Fruit fly (Drosophila melanogaster) whole organism, embryonic: Measurements from ENCODE around the gene CG7367.

Experiments
- Blimp-1 ChIP-seq: fragments of 200-800 bp; sonication (Bioruptor generic); optimal IDR thresholded peaks from 3 replicates; lab custom pipeline; 2018; ENCODE audit warnings: missing biosample characterization, missing genetic modification characterization, mild to moderate bottlenecking, moderate library complexity, missing genetic modification reagents
- CG10979 ChIP-seq: fragments of 200-800 bp; sonication (Bioruptor generic); optimal IDR thresholded peaks from 2 replicates; lab custom pipeline; 2018; ENCODE audit warnings: missing biosample characterization, mild to moderate bottlenecking, missing genetic modification characterization, moderate library complexity
- CG11696 ChIP-seq: fragments of 200-800 bp; sonication (Bioruptor generic); IDR thresholded peaks from 2 replicates; pipeline ENCODE4 v1.3.6; 2022; ENCODE audit warnings: missing biosample characterization, missing genetic modification characterization
- CG12155 ChIP-seq: fragments of 200-800 bp; sonication (Bioruptor generic); optimal IDR thresholded peaks from 3 replicates; lab custom pipeline; 2016; ENCODE audit warnings: missing biosample characterization, missing genetic modification characterization
- CG12219 ChIP-seq: fragments of 200-800 bp; sonication (Bioruptor generic); optimal IDR thresholded peaks from 3 replicates; lab custom pipeline; 2018; ENCODE audit warnings: missing biosample characterization, mild to moderate bottlenecking, missing genetic modification characterization
- CG12744 ChIP-seq: fragments of 200-800 bp; sonication (Bioruptor generic); optimal IDR thresholded peaks from 2 replicates; lab custom pipeline; 2016; ENCODE audit warnings: missing biosample characterization, missing genetic modification characterization
- CG14965 ChIP-seq: fragments of 200-800 bp; sonication (Bioruptor generic); optimal IDR thresholded peaks from 2 replicates; lab custom pipeline; 2016; ENCODE audit warnings: missing biosample characterization, missing genetic modification characterization, borderline replicate concordance
- CG15269 ChIP-seq: fragments of 200-800 bp; sonication (Bioruptor generic); optimal IDR thresholded peaks from 2 replicates; lab custom pipeline; 2018; ENCODE audit warnings: missing biosample characterization, mild to moderate bottlenecking, missing genetic modification characterization, moderate library complexity
- CG15696 ChIP-seq: fragments of 200-800 bp; sonication (Bioruptor generic); optimal IDR thresholded peaks from 2 replicates; lab custom pipeline; 2019; ENCODE audit warnings: missing biosample characterization, mild to moderate bottlenecking, missing genetic modification characterization, moderate library complexity
- CG1603 ChIP-seq: fragments of 200-800 bp; sonication (Bioruptor generic); optimal IDR thresholded peaks from 2 replicates; lab custom pipeline; 2019; ENCODE audit warnings: missing biosample characterization, mild to moderate bottlenecking, missing genetic modification characterization, moderate library complexity
- CG17186 ChIP-seq: fragments of 200-800 bp; sonication (Bioruptor generic); optimal IDR thresholded peaks from 3 replicates; lab custom pipeline; 2017; ENCODE audit warnings: missing biosample characterization, missing genetic modification reagents, missing genetic modification characterization
- CG17359 ChIP-seq: fragments of 200-800 bp; sonication (Bioruptor generic); optimal IDR thresholded peaks from 3 replicates; lab custom pipeline; 2018; ENCODE audit warnings: missing biosample characterization, mild to moderate bottlenecking, missing genetic modification characterization, moderate library complexity
- CG1792 ChIP-seq: fragments of 200-800 bp; sonication (Bioruptor generic); optimal IDR thresholded peaks from 2 replicates; lab custom pipeline; 2016; ENCODE audit warnings: missing biosample characterization, missing genetic modification characterization
- CG30431 ChIP-seq: fragments of 200-800 bp; sonication (Bioruptor generic); optimal IDR thresholded peaks from 2 replicates; lab custom pipeline; 2017; ENCODE audit warnings: missing biosample characterization, missing genetic modification characterization
- CG31388 ChIP-seq: fragments of 200-800 bp; sonication (Bioruptor generic); optimal IDR thresholded peaks from 2 replicates; lab custom pipeline; 2016; ENCODE audit warnings: missing biosample characterization, missing genetic modification characterization
- CG33557 ChIP-seq: fragments of 200-800 bp; sonication (Bioruptor generic); optimal IDR thresholded peaks from 2 replicates; lab custom pipeline; 2019; ENCODE audit warnings: missing biosample characterization, mild to moderate bottlenecking, missing genetic modification characterization, moderate library complexity
- CG6175 ChIP-seq: fragments of 200-800 bp; sonication (Bioruptor generic); IDR thresholded peaks from 3 replicates; pipeline ENCODE4 v1.3.6; 2022; ENCODE audit warnings: missing biosample characterization, missing genetic modification characterization
- CG6272 ChIP-seq: fragments of 200-800 bp; sonication (Bioruptor generic); IDR thresholded peaks from 2 replicates; pipeline ENCODE4 v1.3.6; 2022; ENCODE audit warnings: missing biosample characterization, missing genetic modification characterization
- CG6654 ChIP-seq: fragments of 200-800 bp; sonication (Bioruptor generic); optimal IDR thresholded peaks from 2 replicates; lab custom pipeline; 2017; ENCODE audit warnings: missing biosample characterization, mild to moderate bottlenecking, missing genetic modification characterization
- CG8765 ChIP-seq: fragments of 200-800 bp; sonication (Bioruptor generic); IDR thresholded peaks from 2 replicates; pipeline ENCODE4 v1.3.6; 2022; ENCODE audit warnings: missing biosample characterization, missing genetic modification characterization
- CoRest ChIP-seq: fragments of 200-800 bp; sonication (Bioruptor generic); optimal IDR thresholded peaks from 3 replicates; lab custom pipeline; 2018; ENCODE audit warnings: missing biosample characterization, mild to moderate bottlenecking, missing genetic modification characterization, moderate library complexity
- D19B ChIP-seq: fragments of 200-800 bp; sonication (Bioruptor generic); optimal IDR thresholded peaks from 2 replicates; lab custom pipeline; 2017; ENCODE audit warnings: missing biosample characterization, mild to moderate bottlenecking, missing genetic modification characterization
- Dfd ChIP-seq, 2 experiments: fragments of >200 bp; optimal IDR thresholded peaks; 2 replicates each; lab custom pipeline; 2017; ENCODE audit warnings: missing biosample characterization in 2 of 2, missing genetic modification characterization in 2 of 2
- Dref ChIP-seq: fragments of 200-800 bp; sonication (Bioruptor generic); IDR thresholded peaks from 2 replicates; pipeline ENCODE4 v1.3.6; 2022; ENCODE audit warnings: missing biosample characterization, missing genetic modification characterization
- E2f2 ChIP-seq: fragments of 200-800 bp; sonication (Bioruptor generic); IDR thresholded peaks from 2 replicates; pipeline ENCODE4 v1.3.6; 2022; ENCODE audit warnings: missing biosample characterization, missing genetic modification characterization
- Fer1 ChIP-seq: fragments of 200-800 bp; sonication (Bioruptor generic); optimal IDR thresholded peaks from 2 replicates; lab custom pipeline; 2017; ENCODE audit warnings: missing biosample characterization, mild to moderate bottlenecking, missing genetic modification characterization
- Fer2 ChIP-seq: fragments of 200-800 bp; sonication (Bioruptor generic); optimal IDR thresholded peaks from 2 replicates; lab custom pipeline; 2018; ENCODE audit warnings: missing biosample characterization, mild to moderate bottlenecking, missing genetic modification characterization, moderate library complexity
- Lpt ChIP-seq: fragments of >200 bp; optimal IDR thresholded peaks from 2 replicates; lab custom pipeline; 2018; ENCODE audit warnings: missing biosample characterization, missing genetic modification characterization
- Mes4 ChIP-seq: fragments of 200-800 bp; sonication (Bioruptor generic); optimal IDR thresholded peaks from 2 replicates; lab custom pipeline; 2016; ENCODE audit warnings: missing biosample characterization, missing genetic modification characterization
- Neu2 ChIP-seq: fragments of 200-800 bp; sonication (Bioruptor generic); optimal IDR thresholded peaks from 3 replicates; lab custom pipeline; 2016; ENCODE audit warnings: missing biosample characterization, missing genetic modification characterization, borderline replicate concordance
- Scr ChIP-seq: fragments of 200-800 bp; sonication (Bioruptor generic); IDR thresholded peaks from 2 replicates; pipeline ENCODE4 v1.3.6; 2022; ENCODE audit warnings: missing biosample characterization, missing genetic modification characterization; ENCODE audit not compliant: partially characterized antibody
- Ssrp ChIP-seq: fragments of 200-800 bp; sonication (Bioruptor generic); optimal IDR thresholded peaks from 2 replicates; lab custom pipeline; 2018; ENCODE audit warnings: missing biosample characterization, mild to moderate bottlenecking, missing genetic modification characterization, moderate library complexity
- Vsx1 ChIP-seq: fragments of 200-800 bp; sonication (Bioruptor generic); optimal IDR thresholded peaks from 2 replicates; lab custom pipeline; 2017; ENCODE audit warnings: missing biosample characterization, mild to moderate bottlenecking, missing genetic modification characterization, missing genetic modification reagents
- YL-1 ChIP-seq: fragments of 200-800 bp; sonication (Bioruptor generic); optimal IDR thresholded peaks from 3 replicates; lab custom pipeline; 2017; ENCODE audit warnings: missing biosample characterization, mild to moderate bottlenecking, missing genetic modification characterization
- ab ChIP-seq: fragments of 200-800 bp; sonication (Bioruptor generic); optimal IDR thresholded peaks from 2 replicates; lab custom pipeline; 2016; ENCODE audit warnings: missing biosample characterization, missing genetic modification characterization
- ap ChIP-seq: fragments of 200-800 bp; sonication (Bioruptor generic); IDR thresholded peaks from 2 replicates; pipeline ENCODE4 v1.3.6; 2022; ENCODE audit warnings: missing biosample characterization, missing genetic modification characterization
- ash1 ChIP-seq: fragments of 200-800 bp; sonication (Bioruptor generic); optimal IDR thresholded peaks from 2 replicates; lab custom pipeline; 2018; ENCODE audit warnings: missing biosample characterization, mild to moderate bottlenecking, missing genetic modification characterization
- cwo ChIP-seq: fragments of 200-800 bp; sonication (Bioruptor generic); optimal IDR thresholded peaks from 3 replicates; lab custom pipeline; 2017; ENCODE audit warnings: missing biosample characterization, missing genetic modification characterization, mild to moderate bottlenecking, moderate library complexity, missing genetic modification reagents
- dimm ChIP-seq: fragments of 200-800 bp; sonication (Bioruptor generic); IDR thresholded peaks from 2 replicates; pipeline ENCODE4 v1.3.6; 2022; ENCODE audit warnings: missing biosample characterization, missing genetic modification characterization
- esg ChIP-seq: fragments of 200-800 bp; sonication (Bioruptor generic); conservative IDR thresholded peaks from 2 replicates; pipeline ENCODE4 v1.3.6; 2022; ENCODE audit warnings: missing biosample characterization, missing genetic modification characterization
- fru ChIP-seq: fragments of >200 bp; optimal IDR thresholded peaks from 2 replicates; lab custom pipeline; 2017
- h ChIP-seq: fragments of >200 bp; optimal IDR thresholded peaks from 2 replicates; lab custom pipeline; 2017
- lilli ChIP-seq: fragments of 200-800 bp; sonication (Bioruptor generic); optimal IDR thresholded peaks from 3 replicates; lab custom pipeline; 2016; ENCODE audit warnings: missing biosample characterization, missing genetic modification characterization
- onecut ChIP-seq: fragments of 200-800 bp; sonication (Bioruptor generic); IDR thresholded peaks from 2 replicates; pipeline ENCODE4 v1.3.6; 2022; ENCODE audit warnings: missing biosample characterization, missing genetic modification characterization
- phol ChIP-seq: fragments of 200-800 bp; sonication (Bioruptor generic); optimal IDR thresholded peaks from 3 replicates; lab custom pipeline; 2018; ENCODE audit warnings: missing biosample characterization, mild to moderate bottlenecking, missing genetic modification characterization, moderate library complexity
- repo ChIP-seq: fragments of 200-800 bp; sonication (Bioruptor generic); optimal IDR thresholded peaks from 2 replicates; lab custom pipeline; 2016; ENCODE audit warnings: missing biosample characterization, missing genetic modification characterization
- schlank ChIP-seq: fragments of 200-800 bp; sonication (Bioruptor generic); optimal IDR thresholded peaks from 2 replicates; lab custom pipeline; 2018; ENCODE audit warnings: missing biosample characterization, mild to moderate bottlenecking, missing genetic modification characterization
- sisA ChIP-seq: fragments of 200-800 bp; sonication (Bioruptor generic); IDR thresholded peaks from 2 replicates; pipeline ENCODE4 v1.3.6; 2022; ENCODE audit warnings: missing biosample characterization, missing genetic modification characterization
- ttk ChIP-seq: fragments of 200-800 bp; sonication (Bioruptor generic); IDR thresholded peaks from 2 replicates; pipeline ENCODE4 v2.1.2; 2022; ENCODE audit warnings: missing biosample characterization, missing genetic modification characterization
- z ChIP-seq: fragments of 200-800 bp; sonication (Bioruptor generic); IDR thresholded peaks from 3 replicates; pipeline ENCODE4 v1.3.6; 2022; ENCODE audit warnings: missing biosample characterization, missing genetic modification characterization

The CG7367 gene

DNA sequence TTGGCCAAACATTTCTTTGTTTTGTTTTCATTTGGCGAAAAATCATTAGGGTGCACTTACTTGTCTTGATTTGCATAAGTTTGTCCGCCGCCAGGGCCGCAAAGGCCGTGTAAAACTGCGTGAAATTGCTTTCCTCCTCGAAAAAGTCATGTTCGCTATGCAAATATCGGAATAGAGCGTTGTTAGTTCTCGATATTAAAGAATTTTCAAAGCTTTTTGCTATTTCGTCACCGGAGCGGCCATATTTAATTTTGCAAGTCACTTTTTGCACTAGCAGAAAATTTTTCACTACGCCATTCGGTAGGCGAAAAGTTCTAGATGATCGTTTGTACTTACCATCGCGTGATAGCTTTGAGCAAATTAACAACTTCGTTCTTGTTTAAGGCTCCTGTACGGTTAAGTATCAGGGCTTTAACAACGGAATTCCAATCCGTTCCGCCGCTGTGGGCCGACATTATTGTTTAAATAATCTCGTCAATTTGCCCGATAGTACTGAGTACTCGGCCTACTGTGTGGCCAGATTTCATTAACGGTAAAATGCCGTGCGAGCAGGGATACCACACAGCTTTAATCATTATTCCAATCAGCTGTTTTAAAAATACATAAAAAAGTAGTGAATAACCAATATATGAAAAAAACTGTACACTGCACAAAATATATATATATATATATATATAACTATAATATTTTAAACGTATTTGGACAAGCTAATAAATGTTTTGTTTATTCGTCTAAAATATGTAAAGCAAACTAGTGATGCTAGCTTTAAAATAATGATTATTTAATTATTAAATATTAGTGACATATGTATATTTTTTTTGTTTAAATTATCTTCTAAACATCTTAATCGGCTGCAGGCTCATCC is 31.8 kb upstream of the CG7367 start, which contains the start of gene poe (continued):
- TF ChIP-seq CG6272 (GFP tag; lab: Robert Waterston, UW) (no peak), Scr (no peak), Lpt (GFP tag; lab: Kevin White, UChicago) (no peak), phol (tag; lab: Kevin White, UChicago) (peak; percentile 53), dimm (no peak), CG14965 (GFP tag; lab: Kevin White, UChicago) (no peak), CG8765 (GFP tag; lab: Robert Waterston, UW) (no peak), Blimp-1 (GFP tag; lab: Kevin White, UChicago) (no peak), Mes4 (no peak), ttk (GFP tag; lab: Robert Waterston, UW) (peak; percentile 61; the same call in 1 of the 2 replicates), h (lab: Kevin White, UChicago) (no peak), CG15269 (no peak), CG33557 (GFP tag; lab: Kevin White, UChicago) (no peak), CG17359 (tag; lab: Kevin White, UChicago) (peak; percentile 56), z (GFP tag; lab: Robert Waterston, UW) (no peak), Neu2 (GFP tag; lab: Kevin White, UChicago) (no peak), cwo (peak; percentile 38), ash1 (no peak), Ssrp (tag; lab: Kevin White, UChicago) (no peak), CG6175 (GFP tag; lab: Robert Waterston, UW) (no peak), CoRest (tag; lab: Kevin White, UChicago) (peak; percentile 40), lilli (GFP tag; lab: Kevin White, UChicago) (no peak), CG1792 (GFP tag; lab: Kevin White, UChicago) (no peak), schlank (no peak), ab (GFP tag; lab: Kevin White, UChicago) (no peak), CG11696 (0 out of 2 replicates have a peak, but pooled peaks have one; percentile 12), ap (GFP tag; lab: Robert Waterston, UW) (no peak), sisA (GFP tag; lab: Robert Waterston, UW) (no peak), CG31388 (no peak), CG1603 (tag; lab: Kevin White, UChicago) (no peak), Dfd (GFP tag; optimal IDR thresholded peaks at IDR 0.05; lab: Kevin White, UChicago) (no peak), Vsx1 (GFP tag; lab: Kevin White, UChicago) (no peak), onecut (no peak), Fer1 (GFP tag; lab: Kevin White, UChicago) (no peak), fru (no peak), CG12219 (GFP tag; lab: Kevin White, UChicago) (no peak), CG15696 (peak; percentile 42), E2f2 (GFP tag; lab: Robert Waterston, UW) (no peak; the same call in 1 of the 2 replicates), esg (0 out of 2 replicates have a peak, but pooled peaks have one; percentile 27), Fer2 (tag; lab: Kevin White, UChicago) (no peak), CG30431 (GFP tag; lab: Kevin White, UChicago) (no peak), CG10979 (tag; lab: Kevin White, UChicago) (peak; percentile 70), D19B (GFP tag; lab: Kevin White, UChicago) (no peak), Dref (GFP tag; lab: Robert Waterston, UW) (no peak), YL-1 (GFP tag; lab: Kevin White, UChicago) (peak; percentile 69), CG12744 (GFP tag; lab: Kevin White, UChicago) (no peak), CG12155 (GFP tag; lab: Kevin White, UChicago) (no peak), CG17186 (GFP tag; lab: Kevin White, UChicago) (no peak), CG6654 (GFP tag; lab: Kevin White, UChicago) (no peak), repo (GFP tag; lab: Kevin White, UChicago) (no peak)
